Worm (Caenorhabditis elegans) whole organism, late embryonic: ENCODE data around the gene Y41C4A.8.

ENCODE experiments used
- T23F11.4 ChIP-seq: fragments of 200-800 bp; sonication (Bioruptor generic); optimal IDR thresholded peaks from 2 replicates; lab custom pipeline; 2018; ENCODE audit warnings: mild to moderate bottlenecking, missing genetic modification characterization, missing compliant biosample characterization
- Y22D7AL.16 ChIP-seq: sonication (generic microtip); optimal IDR thresholded peaks from 2 replicates; lab custom pipeline; 2016; ENCODE audit warnings: missing genetic modification characterization, missing compliant biosample characterization
- ahr-1 ChIP-seq: sonication (generic microtip); optimal IDR thresholded peaks from 2 replicates; lab custom pipeline; 2016; ENCODE audit warnings: missing genetic modification characterization, missing compliant biosample characterization
- ama-1 ChIP-seq: fragments of 150-350 bp; optimal IDR thresholded peaks from 2 replicates; lab custom pipeline; 2014
- ceh-14 ChIP-seq: sonication (generic microtip); optimal IDR thresholded peaks from 2 replicates; lab custom pipeline; 2016; ENCODE audit warnings: missing genotype, missing genetic modification characterization, missing compliant biosample characterization
- ceh-2 ChIP-seq: sonication (generic microtip); optimal IDR thresholded peaks from 2 replicates; lab custom pipeline; 2016; ENCODE audit warnings: missing genotype, missing genetic modification characterization, missing compliant biosample characterization
- ceh-22 ChIP-seq: sonication (generic microtip); optimal IDR thresholded peaks from 2 replicates; lab custom pipeline; 2017; ENCODE audit warnings: missing biosample characterization, missing genetic modification characterization
- ceh-34 ChIP-seq: sonication (generic microtip); optimal IDR thresholded peaks from 2 replicates; lab custom pipeline; 2016; ENCODE audit warnings: mild to moderate bottlenecking, missing genetic modification characterization, missing compliant biosample characterization
- ceh-48 ChIP-seq: sonication (generic microtip); optimal IDR thresholded peaks from 2 replicates; lab custom pipeline; 2016; ENCODE audit warnings: missing genetic modification characterization, inconsistent platforms, missing compliant biosample characterization
- ceh-6 ChIP-seq: fragments of 200-800 bp; sonication (Bioruptor generic); optimal IDR thresholded peaks from 2 replicates; lab custom pipeline; 2018; ENCODE audit warnings: mild to moderate bottlenecking, missing genetic modification characterization, missing compliant biosample characterization
- ceh-9 ChIP-seq: sonication (generic microtip); optimal IDR thresholded peaks from 2 replicates; lab custom pipeline; 2016; ENCODE audit warnings: mild to moderate bottlenecking, missing genetic modification characterization, inconsistent platforms, missing compliant biosample characterization
- dmd-4 ChIP-seq: sonication (generic microtip); optimal IDR thresholded peaks from 2 replicates; lab custom pipeline; 2016; ENCODE audit warnings: borderline replicate concordance, missing genetic modification characterization, missing compliant biosample characterization
- elt-4 ChIP-seq: sonication (generic microtip); optimal IDR thresholded peaks from 2 replicates; lab custom pipeline; 2016; ENCODE audit warnings: missing genetic modification characterization, missing compliant biosample characterization
- fkh-10 ChIP-seq: fragments of 150-350 bp; optimal IDR thresholded peaks from 2 replicates; lab custom pipeline; 2014; ENCODE audit warnings: missing biosample characterization, missing genetic modification reagents, missing genetic modification characterization
- gmeb-2 ChIP-seq: sonication (generic microtip); optimal IDR thresholded peaks from 2 replicates; lab custom pipeline; 2016; ENCODE audit warnings: missing genetic modification characterization, inconsistent platforms, missing compliant biosample characterization
- hlh-15 ChIP-seq: sonication (generic microtip); optimal IDR thresholded peaks from 2 replicates; lab custom pipeline; 2016; ENCODE audit warnings: missing genetic modification characterization, missing compliant biosample characterization
- hlh-30 ChIP-seq: sonication (generic microtip); optimal IDR thresholded peaks from 2 replicates; lab custom pipeline; 2017; ENCODE audit warnings: antibody characterized with exemption, missing genetic modification characterization, missing compliant biosample characterization; ENCODE audit not compliant: insufficient read depth
- nfya-1 ChIP-seq: sonication (generic microtip); optimal IDR thresholded peaks from 2 replicates; lab custom pipeline; 2017; ENCODE audit warnings: missing genetic modification characterization, mild to moderate bottlenecking, missing compliant biosample characterization, antibody characterized with exemption, moderate library complexity
- pag-3 ChIP-seq: sonication (generic microtip); optimal IDR thresholded peaks from 2 replicates; lab custom pipeline; 2016; ENCODE audit warnings: missing compliant biosample characterization, missing genetic modification characterization, borderline replicate concordance
- pat-9 ChIP-seq: fragments of 200-800 bp; sonication (Bioruptor generic); optimal IDR thresholded peaks from 2 replicates; lab custom pipeline; 2018; ENCODE audit warnings: mild to moderate bottlenecking, missing genetic modification characterization, moderate library complexity, missing compliant biosample characterization
- tbx-2 ChIP-seq: sonication (generic microtip); optimal IDR thresholded peaks from 2 replicates; lab custom pipeline; 2016; ENCODE audit warnings: missing genetic modification characterization, missing compliant biosample characterization
- unc-42 ChIP-seq: sonication (generic microtip); optimal IDR thresholded peaks from 2 replicates; lab custom pipeline; 2016; ENCODE audit warnings: missing genotype, missing genetic modification characterization, missing compliant biosample characterization
- unc-55 ChIP-seq: sonication (generic microtip); optimal IDR thresholded peaks from 2 replicates; lab custom pipeline; 2017; ENCODE audit warnings: missing biosample characterization, missing genetic modification reagents, missing genetic modification characterization
- zip-5 ChIP-seq: sonication (generic microtip); optimal IDR thresholded peaks from 2 replicates; lab custom pipeline; 2016; ENCODE audit warnings: missing genetic modification characterization, missing compliant biosample characterization
- ztf-16 ChIP-seq: sonication (generic microtip); optimal IDR thresholded peaks from 2 replicates; lab custom pipeline; 2017; ENCODE audit warnings: missing genetic modification characterization, missing compliant biosample characterization

The Y41C4A.8 gene

DNA sequence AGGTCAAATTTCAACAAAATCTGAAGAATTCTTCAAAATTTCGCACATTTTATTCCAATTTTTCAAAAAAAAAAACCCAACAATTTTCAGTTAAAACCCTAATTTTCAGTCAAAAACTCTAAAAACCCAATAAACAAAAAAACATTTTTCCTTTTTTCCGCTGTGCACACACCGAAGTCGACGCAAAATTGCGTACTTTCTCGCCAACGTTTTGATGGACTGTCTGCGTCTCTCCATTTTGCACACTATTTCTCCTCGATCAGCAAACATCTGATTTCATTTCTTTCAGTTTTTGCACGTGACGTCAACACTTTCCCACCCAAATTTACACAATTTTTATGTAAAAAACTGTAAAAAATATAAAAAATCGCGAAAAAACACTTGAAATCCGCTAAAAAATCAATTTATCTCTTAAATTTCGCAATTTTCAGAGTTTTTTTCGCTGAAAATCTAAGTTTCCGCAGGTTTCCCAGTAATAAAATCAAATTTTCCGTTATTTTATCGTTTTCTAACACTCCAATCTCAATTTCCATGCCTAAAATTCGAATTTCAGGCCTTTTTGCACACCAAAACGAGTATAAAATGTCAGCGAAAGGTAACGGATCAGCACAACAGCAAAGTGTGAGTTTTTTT lies 51.3 kb downstream of the Y41C4A.8 start, which contains the start of gene crh-1:
Gene crh-1 (plus strand): TSS at position 583 of the 633 bp plus-strand sequence.
- TF ChIP-seq fkh-10 (no peak), ceh-14 (no peak), unc-42 (no peak), dmd-4 (no peak), ceh-34 (tag; lab: Kevin White, UChicago) (no peak), ama-1 (lab: Kevin White, UChicago) (no peak), tbx-2 (tag; lab: Kevin White, UChicago) (peak; percentile 23), Y22D7AL.16 (no peak), hlh-15 (tag; lab: Kevin White, UChicago) (no peak), pag-3 (tag; lab: Kevin White, UChicago) (no peak), ceh-9 (tag; lab: Kevin White, UChicago) (no peak), ztf-16 (tag; lab: Kevin White, UChicago) (no peak), nfya-1 (tag; lab: Kevin White, UChicago) (peak; percentile 47), hlh-30 (peak; percentile 84), zip-5 (tag; lab: Kevin White, UChicago) (no peak), ceh-22 (no peak), pat-9 (tag; lab: Kevin White, UChicago) (no peak), ceh-2 (tag; lab: Kevin White, UChicago) (no peak), ahr-1 (tag; lab: Kevin White, UChicago) (no peak), T23F11.4 (GFP tag; lab: Kevin White, UChicago) (no peak), elt-4 (tag; lab: Kevin White, UChicago) (no peak), gmeb-2 (tag; lab: Kevin White, UChicago) (no peak), ceh-6 (GFP tag; lab: Kevin White, UChicago) (no peak), unc-55 (GFP tag; lab: Kevin White, UChicago) (peak; percentile 47), ceh-48 (no peak)
- TF ChIP-seq, all 69 proteins: peak for 4
